Worm (Caenorhabditis elegans) whole organism, midembryonic: ENCODE data around the gene pri-1.

ENCODE experiments used
- T22C8.4 ChIP-seq: fragments of 200-800 bp; sonication (Bioruptor generic); IDR thresholded peaks from 2 replicates; pipeline ENCODE4 v1.3.6; 2022; ENCODE audit warnings: missing genetic modification characterization, missing compliant biosample characterization
- cog-1 ChIP-seq: sonication (generic microtip); optimal IDR thresholded peaks from 2 replicates; lab custom pipeline; 2016; ENCODE audit warnings: missing genetic modification characterization, missing compliant biosample characterization
- flt-1 ChIP-seq: fragments of 200-800 bp; sonication (Bioruptor generic); IDR thresholded peaks from 2 replicates; pipeline ENCODE4 v1.3.6; 2022; ENCODE audit warnings: missing genetic modification characterization, missing compliant biosample characterization
- med-1 ChIP-seq: sonication (generic microtip); optimal IDR thresholded peaks from 2 replicates; lab custom pipeline; 2017; ENCODE audit warnings: missing genetic modification characterization, mild to moderate bottlenecking, missing compliant biosample characterization, antibody characterized with exemption, missing genetic modification reagents; ENCODE audit not compliant: insufficient read depth
- ref-1 ChIP-seq: fragments of 200-800 bp; sonication (Bioruptor generic); conservative IDR thresholded peaks from 2 replicates; pipeline ENCODE4 v1.3.6; 2022; ENCODE audit warnings: missing genetic modification reagents, missing genetic modification characterization, missing compliant biosample characterization
- ztf-23 ChIP-seq: fragments of 200-800 bp; sonication (Bioruptor generic); IDR thresholded peaks from 2 replicates; pipeline ENCODE4 v1.3.6; 2022; ENCODE audit warnings: missing genetic modification reagents, missing genetic modification characterization, missing compliant biosample characterization
- ztf-29 ChIP-seq: fragments of 200-800 bp; sonication (Bioruptor generic); IDR thresholded peaks from 2 replicates; pipeline ENCODE4 v1.3.6; 2022; ENCODE audit warnings: missing genetic modification reagents, missing genetic modification characterization, missing compliant biosample characterization

ce11 chrIII:9626602-9627001 is 12.5 kb upstream of the pri-1 start:
- TF ChIP-seq med-1 (GFP tag; lab: Kevin White, UChicago) = no peak
- no peak for TF ChIP-seq flt-1
- TF ChIP-seq ztf-23 (GFP tag; lab: Robert Waterston, UW) = no peak
- TF ChIP-seq ref-1 (GFP tag; lab: Robert Waterston, UW) = no peak
- TF ChIP-seq T22C8.4 (GFP tag; lab: Robert Waterston, UW) = no peak
- TF ChIP-seq cog-1 = no peak
- no peak for TF ChIP-seq ztf-29 (GFP tag; lab: Robert Waterston, UW)
